Worm (Caenorhabditis elegans) whole organism, L1 larva: Measurements from ENCODE around the gene rsef-1.
A peak's percentile ranks its signal among the peaks of the same experiment; 100 is the strongest.

Source experiments
- C04F5.9 ChIP-seq: sonication (generic microtip); optimal IDR thresholded peaks from 2 replicates; lab custom pipeline; 2016; ENCODE audit warnings: missing genetic modification characterization, missing compliant biosample characterization
- C16A3.4 ChIP-seq: fragments of 150-350 bp; optimal IDR thresholded peaks from 2 replicates; lab custom pipeline; 2014; ENCODE audit warnings: missing biosample characterization, missing genetic modification characterization
- aha-1 ChIP-seq: fragments of 150-350 bp; optimal IDR thresholded peaks from 2 replicates; lab custom pipeline; 2014; ENCODE audit warnings: missing biosample characterization, missing genetic modification characterization
- aly-2 ChIP-seq: fragments of 150-350 bp; optimal IDR thresholded peaks from 2 replicates; lab custom pipeline; 2014; ENCODE audit warnings: missing biosample characterization, missing genetic modification characterization
- ama-1 ChIP-seq: fragments of 150-350 bp; optimal IDR thresholded peaks from 2 replicates; lab custom pipeline; 2014
- blmp-1 ChIP-seq: fragments of 150-350 bp; optimal IDR thresholded peaks from 2 replicates; lab custom pipeline; 2014; ENCODE audit warnings: missing biosample characterization, missing genetic modification characterization
- ceh-63 ChIP-seq: fragments of 200-800 bp; sonication (Bioruptor generic); optimal IDR thresholded peaks from 2 replicates; lab custom pipeline; 2018; ENCODE audit warnings: mild to moderate bottlenecking, missing genetic modification characterization, missing compliant biosample characterization
- ceh-8 ChIP-seq: fragments of 200-800 bp; sonication (Bioruptor generic); optimal IDR thresholded peaks from 2 replicates; lab custom pipeline; 2018; ENCODE audit warnings: mild to moderate bottlenecking, missing genetic modification characterization, moderate library complexity, missing compliant biosample characterization
- ceh-82 ChIP-seq, 3 experiments: fragments of 150-350 bp in 1 of 3; sonication (generic microtip) in 2 of 3; optimal IDR thresholded peaks; 2 replicates each; lab custom pipeline; 2014 to 2017; ENCODE audit warnings: missing biosample characterization in 3 of 3, missing genetic modification characterization in 3 of 3
- ceh-88 ChIP-seq: fragments of 200-800 bp; sonication (Bioruptor generic); IDR thresholded peaks from 2 replicates; pipeline ENCODE4 v1.3.6; 2022; ENCODE audit warnings: missing genetic modification characterization, missing compliant biosample characterization
- ceh-90 ChIP-seq: sonication (generic microtip); optimal IDR thresholded peaks from 2 replicates; lab custom pipeline; 2016; ENCODE audit warnings: missing genetic modification characterization, missing compliant biosample characterization
- dpl-1 ChIP-seq, 3 experiments: fragments of 150-350 bp in 2 of 3; sonication (generic microtip) in 1 of 3; optimal IDR thresholded peaks; 2 replicates each; lab custom pipeline; 2014 to 2017; ENCODE audit warnings: missing biosample characterization in 3 of 3, missing genetic modification characterization in 3 of 3, missing genetic modification reagents in 3 of 3
- efl-1 ChIP-seq, 4 experiments: fragments of 150-350 bp; optimal IDR thresholded peaks in 3 of 4; peaks in 1 of 4; 1 replicate in 1 of 4; 2 replicates in 3 of 4; lab custom pipeline; 2014; ENCODE audit warnings: missing biosample characterization in 2 of 4, missing genetic modification characterization in 2 of 4, missing genetic modification reagents in 2 of 4
- efl-3 ChIP-seq: fragments of 200-800 bp; sonication (Bioruptor generic); optimal IDR thresholded peaks from 2 replicates; lab custom pipeline; 2018; ENCODE audit warnings: mild to moderate bottlenecking, missing genetic modification characterization, missing compliant biosample characterization
- elt-2 ChIP-seq: sonication (generic microtip); optimal IDR thresholded peaks from 2 replicates; lab custom pipeline; 2016; ENCODE audit warnings: missing genetic modification characterization, mild to moderate bottlenecking, inconsistent platforms, missing compliant biosample characterization, missing genetic modification reagents
- elt-3 ChIP-seq, 6 experiments: fragments of 150-350 bp in 1 of 6; sonication (generic microtip); optimal IDR thresholded peaks; 2 replicates each; lab custom pipeline; 2017 to 2018; ENCODE audit warnings: missing biosample characterization in 6 of 6, missing genetic modification characterization in 6 of 6, inconsistent platforms in 1 of 6
- fkh-10 ChIP-seq: sonication (generic microtip); optimal IDR thresholded peaks from 2 replicates; lab custom pipeline; 2017; ENCODE audit warnings: missing biosample characterization, missing genetic modification reagents, missing genetic modification characterization
- fkh-4 ChIP-seq: sonication (generic microtip); optimal IDR thresholded peaks from 2 replicates; lab custom pipeline; 2016; ENCODE audit warnings: missing compliant biosample characterization, missing genetic modification characterization, borderline replicate concordance
- lin-13 ChIP-seq: fragments of 150-350 bp; optimal IDR thresholded peaks from 2 replicates; lab custom pipeline; 2014; ENCODE audit warnings: missing biosample characterization, missing genetic modification reagents, missing genetic modification characterization
- lin-35 ChIP-seq, 2 experiments: fragments of 150-350 bp; optimal IDR thresholded peaks; 2 replicates each; lab custom pipeline; 2014; ENCODE audit warnings: missing biosample characterization in 2 of 2, missing genetic modification characterization in 2 of 2, missing genetic modification reagents in 2 of 2
- lir-3 ChIP-seq: sonication (generic microtip); optimal IDR thresholded peaks from 2 replicates; lab custom pipeline; 2016; ENCODE audit warnings: mild to moderate bottlenecking, missing genetic modification characterization, moderate library complexity, missing compliant biosample characterization; ENCODE audit not compliant: poor library complexity
- lsy-2 ChIP-seq, 2 experiments: fragments of 150-350 bp; optimal IDR thresholded peaks; 2 replicates each; lab custom pipeline; 2014; ENCODE audit warnings: missing biosample characterization in 2 of 2, missing genetic modification characterization in 2 of 2
- mdl-1 ChIP-seq, 2 experiments: fragments of 150-350 bp; optimal IDR thresholded peaks; 2 replicates each; lab custom pipeline; 2014 to 2017; ENCODE audit warnings: missing biosample characterization in 2 of 2, missing genetic modification characterization in 2 of 2, inconsistent platforms in 1 of 2
- nhr-19 ChIP-seq: fragments of 200-800 bp; sonication (Bioruptor generic); conservative IDR thresholded peaks from 2 replicates; pipeline ENCODE4 v1.3.6; 2022; ENCODE audit warnings: missing genetic modification characterization, missing compliant biosample characterization
- nhr-20 ChIP-seq: sonication (generic microtip); optimal IDR thresholded peaks from 2 replicates; lab custom pipeline; 2016; ENCODE audit warnings: mild to moderate bottlenecking, missing genetic modification characterization, missing compliant biosample characterization
- nhr-71 ChIP-seq: sonication (generic microtip); optimal IDR thresholded peaks from 2 replicates; lab custom pipeline; 2016; ENCODE audit warnings: mild to moderate bottlenecking, missing genetic modification characterization, moderate library complexity, missing compliant biosample characterization
- nhr-85 ChIP-seq: sonication (generic microtip); peaks from one replicate; lab custom pipeline; 2016; ENCODE audit warnings: missing genetic modification characterization, inconsistent platforms, missing compliant biosample characterization
- pax-3 ChIP-seq: fragments of 200-800 bp; sonication (Bioruptor generic); optimal IDR thresholded peaks from 2 replicates; lab custom pipeline; 2018; ENCODE audit warnings: mild to moderate bottlenecking, missing genetic modification characterization, moderate library complexity, missing compliant biosample characterization
- snpc-4 ChIP-seq: fragments of 150-350 bp; optimal IDR thresholded peaks from 2 replicates; lab custom pipeline; 2014; ENCODE audit warnings: missing biosample characterization, missing genetic modification characterization
- snu-23 ChIP-seq: sonication (generic microtip); optimal IDR thresholded peaks from 2 replicates; lab custom pipeline; 2016; ENCODE audit warnings: missing genetic modification characterization, missing compliant biosample characterization
- sox-4 ChIP-seq: sonication (generic microtip); optimal IDR thresholded peaks from 2 replicates; lab custom pipeline; 2016; ENCODE audit warnings: missing genetic modification characterization, missing compliant biosample characterization
- sptf-1 ChIP-seq: fragments of 150-350 bp; optimal IDR thresholded peaks from 2 replicates; lab custom pipeline; 2014; ENCODE audit warnings: missing biosample characterization, missing genetic modification characterization
- sup-37 ChIP-seq: fragments of 200-800 bp; sonication (Bioruptor generic); optimal IDR thresholded peaks from 2 replicates; lab custom pipeline; 2018; ENCODE audit warnings: mild to moderate bottlenecking, missing genetic modification characterization, missing compliant biosample characterization
- swsn-7 ChIP-seq: sonication (generic microtip); optimal IDR thresholded peaks from 2 replicates; lab custom pipeline; 2016; ENCODE audit warnings: missing genetic modification characterization, missing compliant biosample characterization
- tbx-2 ChIP-seq: sonication (generic microtip); optimal IDR thresholded peaks from 2 replicates; lab custom pipeline; 2016; ENCODE audit warnings: missing genetic modification characterization, missing compliant biosample characterization
- unc-62 ChIP-seq: fragments of 150-350 bp; optimal IDR thresholded peaks from 2 replicates; lab custom pipeline; 2014; ENCODE audit warnings: missing biosample characterization, missing genetic modification reagents, missing genetic modification characterization
- unc-98 ChIP-seq: fragments of 200-800 bp; sonication (Bioruptor generic); IDR thresholded peaks from 2 replicates; pipeline ENCODE4 v1.3.6; 2022; ENCODE audit warnings: missing genetic modification characterization, missing compliant biosample characterization

rsef-1 gene

ce11 chrX:3031484-3031883 lies 27.7 kb downstream of the rsef-1 start, which contains the start of gene clec-265 (continued):
- TF ChIP-seq elt-2 (tag; lab: Kevin White, UChicago) = peak; percentile 96
- TF ChIP-seq unc-98 = no peak
- no peak for TF ChIP-seq lir-3 (tag; lab: Kevin White, UChicago)
- no peak for TF ChIP-seq fkh-4 (tag; lab: Kevin White, UChicago)
- TF ChIP-seq sup-37 (GFP tag; lab: Kevin White, UChicago) = no peak
- TF ChIP-seq sptf-1 (tag; lab: Kevin White, UChicago) = no peak
- TF ChIP-seq ceh-8 (GFP tag; lab: Kevin White, UChicago) = no peak
- TF ChIP-seq lin-13 (GFP tag; lab: Kevin White, UChicago) = no peak
- TF ChIP-seq pax-3 (tag; lab: Kevin White, UChicago) = peak; percentile 31
- no peak for TF ChIP-seq aha-1 (tag; lab: Kevin White, UChicago)

ce11 chrX:3029030-3029429 lies 30.2 kb downstream of the rsef-1 start, which contains the start of gene M02F4.1:
Gene M02F4.1 (minus strand): TSS chrX:3029130.
- no peak for TF ChIP-seq dpl-1 (GFP tag; optimal IDR thresholded peaks at IDR 0.05; lab: Kevin White, UChicago)
- TF ChIP-seq lsy-2 (tag; optimal IDR thresholded peaks at IDR 0.05; lab: Kevin White, UChicago) = no peak
- no peak for TF ChIP-seq mdl-1 (tag; optimal IDR thresholded peaks at IDR 0.05; lab: Kevin White, UChicago)
- TF ChIP-seq tbx-2 (tag; lab: Kevin White, UChicago) = no peak
- TF ChIP-seq efl-3 = no peak
- no peak for TF ChIP-seq sox-4 (tag; lab: Kevin White, UChicago)
- TF ChIP-seq C04F5.9 (tag; lab: Kevin White, UChicago) = no peak
- TF ChIP-seq pax-3 (tag; lab: Kevin White, UChicago) = no peak
- no peak for TF ChIP-seq ceh-88 (GFP tag; lab: Robert Waterston, UW)
- no peak for TF ChIP-seq unc-98
- no peak for TF ChIP-seq sup-37 (GFP tag; lab: Kevin White, UChicago)
- TF ChIP-seq ceh-90 = no peak
- TF ChIP-seq ceh-63 (GFP tag; lab: Kevin White, UChicago) = no peak
- no peak for TF ChIP-seq blmp-1 (tag; lab: Kevin White, UChicago)
- TF ChIP-seq efl-1 (optimal IDR thresholded peaks at IDR 0.05; lab: Kevin White, UChicago) = no peak
- TF ChIP-seq efl-1 (GFP tag; optimal IDR thresholded peaks at IDR 0.05 in 1 of 2; lab: Kevin White, UChicago) = no peak
- no peak for TF ChIP-seq C16A3.4
- no peak for TF ChIP-seq elt-2 (tag; lab: Kevin White, UChicago)
- TF ChIP-seq unc-62 (GFP tag; lab: Kevin White, UChicago) = no peak
- TF ChIP-seq ama-1 (lab: Kevin White, UChicago) = no peak

ce11 chrX:3025145-3025544 lies 34.1 kb downstream of the rsef-1 start:
- TF ChIP-seq sptf-1 (tag; lab: Kevin White, UChicago) (no peak), snu-23 (peak; percentile 43), aly-2 (tag; lab: Kevin White, UChicago) (no peak), fkh-10 (GFP tag; lab: Kevin White, UChicago) (no peak), blmp-1 (tag; lab: Kevin White, UChicago) (peak; percentile 81), ceh-82 (tag; optimal IDR thresholded peaks at IDR 0.05; lab: Kevin White, UChicago) (no peak), snpc-4 (tag; lab: Kevin White, UChicago) (no peak), lin-35 (GFP tag; optimal IDR thresholded peaks at IDR 0.05; lab: Kevin White, UChicago) (peak in 1 of 2 experiments; percentile 1), nhr-20 (tag; lab: Kevin White, UChicago) (peak; percentile 28), nhr-71 (tag; lab: Kevin White, UChicago) (peak; percentile 33), swsn-7 (tag; lab: Kevin White, UChicago) (no peak), elt-3 (tag; optimal IDR thresholded peaks at IDR 0.05; lab: Kevin White, UChicago) (peak in 2 of 6 experiments; percentile 21 to 42), lsy-2 (tag; optimal IDR thresholded peaks at IDR 0.05; lab: Kevin White, UChicago) (peak in 1 of 2 experiments; percentile 17), nhr-85 (tag; lab: Kevin White, UChicago) (peak; percentile 80), nhr-19 (GFP tag; lab: Robert Waterston, UW) (peak; percentile 60)
